Worm (Caenorhabditis elegans) whole organism, L2 larva: Measurements from ENCODE around the gene C50B8.6.

ENCODE experiments used
- C34F6.9 ChIP-seq: fragments of 150-350 bp; optimal IDR thresholded peaks from 2 replicates; lab custom pipeline; 2014; ENCODE audit warnings: missing biosample characterization, missing genetic modification characterization
- F13H6.1 ChIP-seq: sonication (generic microtip); optimal IDR thresholded peaks from 2 replicates; lab custom pipeline; 2016; ENCODE audit warnings: missing genetic modification characterization, missing compliant biosample characterization
- R02D3.7 ChIP-seq: fragments of 150-350 bp; optimal IDR thresholded peaks from 2 replicates; lab custom pipeline; 2014; ENCODE audit warnings: missing biosample characterization, missing genetic modification characterization
- Y55F3AM.14 ChIP-seq: fragments of 200-800 bp; sonication (Bioruptor generic); optimal IDR thresholded peaks from 2 replicates; lab custom pipeline; 2018; ENCODE audit warnings: mild to moderate bottlenecking, missing genetic modification characterization, missing compliant biosample characterization
- ZK546.5 ChIP-seq: sonication (generic microtip); optimal IDR thresholded peaks from 2 replicates; lab custom pipeline; 2017; ENCODE audit warnings: missing biosample characterization, missing genetic modification characterization
- aly-2 ChIP-seq: fragments of 150-350 bp; optimal IDR thresholded peaks from 2 replicates; lab custom pipeline; 2014; ENCODE audit warnings: missing biosample characterization, missing genetic modification characterization
- ama-1 ChIP-seq: fragments of 150-350 bp; optimal IDR thresholded peaks from 2 replicates; lab custom pipeline; 2018; ENCODE audit warnings: inconsistent platforms
- blmp-1 ChIP-seq: sonication (generic microtip); optimal IDR thresholded peaks from 2 replicates; lab custom pipeline; 2017; ENCODE audit warnings: missing genetic modification characterization, mild to moderate bottlenecking, missing compliant biosample characterization, antibody characterized with exemption, moderate library complexity; ENCODE audit not compliant: insufficient read depth
- ceh-16 ChIP-seq: fragments of 150-350 bp; optimal IDR thresholded peaks from 2 replicates; lab custom pipeline; 2014; ENCODE audit warnings: missing biosample characterization, missing genetic modification characterization
- crh-2 ChIP-seq: sonication (generic microtip); optimal IDR thresholded peaks from 2 replicates; lab custom pipeline; 2017; ENCODE audit warnings: missing biosample characterization, missing genetic modification characterization
- egl-27 ChIP-seq: sonication (generic microtip); optimal IDR thresholded peaks from 3 replicates; lab custom pipeline; 2017; ENCODE audit warnings: missing biosample characterization, missing genetic modification reagents, missing genetic modification characterization
- elt-1 ChIP-seq: fragments of 150-350 bp; optimal IDR thresholded peaks from 2 replicates; lab custom pipeline; 2014; ENCODE audit warnings: missing biosample characterization, missing genetic modification characterization
- fos-1 ChIP-seq: fragments of 150-350 bp; optimal IDR thresholded peaks from 2 replicates; lab custom pipeline; 2014; ENCODE audit warnings: missing biosample characterization, missing genetic modification characterization
- lin-11 ChIP-seq: fragments of 150-350 bp; sonication (generic microtip); optimal IDR thresholded peaks from 2 replicates; lab custom pipeline; 2014; ENCODE audit warnings: missing biosample characterization, missing genetic modification characterization, inconsistent platforms, mixed read lengths
- lin-13 ChIP-seq: fragments of 150-350 bp; optimal IDR thresholded peaks from 2 replicates; lab custom pipeline; 2014; ENCODE audit warnings: missing biosample characterization, missing genetic modification reagents, missing genetic modification characterization
- lin-39 ChIP-seq: fragments of 150-350 bp; optimal IDR thresholded peaks from 2 replicates; lab custom pipeline; 2014; ENCODE audit warnings: missing biosample characterization, missing genetic modification reagents, missing genetic modification characterization
- lsy-2 ChIP-seq, 2 experiments: fragments of 150-350 bp in 1 of 2; sonication (generic microtip) in 1 of 2; optimal IDR thresholded peaks; 2 replicates each; lab custom pipeline; 2014 to 2017; ENCODE audit warnings: missing biosample characterization in 2 of 2, missing genetic modification characterization in 2 of 2
- mab-5 ChIP-seq: fragments of 150-350 bp; optimal IDR thresholded peaks from 2 replicates; lab custom pipeline; 2014; ENCODE audit warnings: missing biosample characterization, missing genetic modification characterization
- mbf-1 ChIP-seq: sonication (generic microtip); optimal IDR thresholded peaks from 2 replicates; lab custom pipeline; 2017; ENCODE audit warnings: missing biosample characterization, missing genetic modification characterization
- mdl-1 ChIP-seq, 2 experiments: fragments of 150-350 bp in 1 of 2; sonication (generic microtip) in 1 of 2; optimal IDR thresholded peaks; 2 replicates each; lab custom pipeline; 2017; ENCODE audit warnings: missing biosample characterization in 2 of 2, missing genetic modification characterization in 2 of 2
- nhr-10 ChIP-seq: sonication (generic microtip); optimal IDR thresholded peaks from 2 replicates; lab custom pipeline; 2017; ENCODE audit warnings: missing biosample characterization, missing genetic modification characterization
- nhr-11 ChIP-seq: fragments of 150-350 bp; optimal IDR thresholded peaks from 2 replicates; lab custom pipeline; 2014; ENCODE audit warnings: missing biosample characterization, missing genetic modification characterization
- nhr-12 ChIP-seq: fragments of 150-350 bp; optimal IDR thresholded peaks from 2 replicates; lab custom pipeline; 2014; ENCODE audit warnings: missing biosample characterization, missing genetic modification characterization
- nhr-129 ChIP-seq: fragments of 150-350 bp; optimal IDR thresholded peaks from 2 replicates; lab custom pipeline; 2014; ENCODE audit warnings: missing biosample characterization, missing genetic modification characterization
- nhr-21 ChIP-seq: fragments of 150-350 bp; optimal IDR thresholded peaks from 2 replicates; lab custom pipeline; 2014; ENCODE audit warnings: missing biosample characterization, missing genetic modification characterization
- nhr-23 ChIP-seq: fragments of 150-350 bp; optimal IDR thresholded peaks from 2 replicates; lab custom pipeline; 2014; ENCODE audit warnings: missing biosample characterization, missing genetic modification reagents, missing genetic modification characterization
- nhr-6 ChIP-seq: fragments of 150-350 bp; optimal IDR thresholded peaks from 2 replicates; lab custom pipeline; 2014; ENCODE audit warnings: missing biosample characterization, missing genetic modification characterization
- sma-3 ChIP-seq: sonication (generic microtip); optimal IDR thresholded peaks from 2 replicates; lab custom pipeline; 2016; ENCODE audit warnings: missing genetic modification reagents, missing genetic modification characterization, missing compliant biosample characterization
- sma-9 ChIP-seq, 2 experiments: fragments of 150-350 bp in 1 of 2; sonication (generic microtip) in 1 of 2; optimal IDR thresholded peaks; 2 replicates each; lab custom pipeline; 2014 to 2016; ENCODE audit warnings: missing genetic modification characterization in 2 of 2, mild to moderate bottlenecking in 1 of 2, missing biosample characterization in 1 of 2, missing compliant biosample characterization in 1 of 2, missing genetic modification reagents in 1 of 2, moderate library complexity in 1 of 2
- snpc-4 ChIP-seq: fragments of 150-350 bp; optimal IDR thresholded peaks from 2 replicates; lab custom pipeline; 2014; ENCODE audit warnings: missing biosample characterization, missing genetic modification characterization
- unc-39 ChIP-seq: fragments of 150-350 bp; optimal IDR thresholded peaks from 2 replicates; lab custom pipeline; 2014; ENCODE audit warnings: missing biosample characterization, missing genetic modification characterization
- unc-55 ChIP-seq: fragments of 150-350 bp; sonication (generic microtip); optimal IDR thresholded peaks from 3 replicates; lab custom pipeline; 2014; ENCODE audit warnings: missing biosample characterization, missing genetic modification reagents, missing genetic modification characterization
- unc-62 ChIP-seq: fragments of 150-350 bp; optimal IDR thresholded peaks from 2 replicates; lab custom pipeline; 2014; ENCODE audit warnings: missing biosample characterization, missing genetic modification reagents, missing genetic modification characterization
- zag-1 ChIP-seq: fragments of 150-350 bp; optimal IDR thresholded peaks from 2 replicates; lab custom pipeline; 2014; ENCODE audit warnings: missing biosample characterization, missing genetic modification characterization
- ztf-1 ChIP-seq: fragments of 200-800 bp; sonication (Bioruptor generic); conservative IDR thresholded peaks from 2 replicates; pipeline ENCODE4 v1.3.6; 2022; ENCODE audit warnings: missing genetic modification characterization, missing compliant biosample characterization

Gene C50B8.6

ce11 chrV:13578637-13579036 is at the start of gene C50B8.6:
C50B8.6 (plus strand) TSS chrV:13578972.
- TF ChIP-seq ztf-1 (no peak), fos-1 (tag; lab: Kevin White, UChicago) (peak; percentile 60)

DNA sequence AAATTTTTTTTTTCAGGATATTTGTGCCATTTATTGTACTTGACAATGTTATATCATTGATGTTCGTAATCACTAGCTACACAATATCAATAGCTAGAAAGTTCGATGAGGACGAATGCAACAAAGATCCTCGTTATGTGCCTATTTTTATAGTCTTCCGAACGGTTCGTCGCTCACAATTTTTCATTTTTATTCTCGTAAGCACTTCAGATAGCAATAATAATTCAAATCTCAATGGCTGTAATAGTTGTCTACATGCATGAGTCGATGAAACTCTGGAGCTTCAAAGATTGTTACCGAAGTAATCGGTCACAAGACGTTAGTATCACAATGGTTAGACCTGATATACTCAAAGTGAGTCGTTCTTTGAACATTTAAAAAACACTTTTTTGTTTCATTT is 49.6 kb upstream of the C50B8.6 start:
- TF ChIP-seq nhr-129 (tag; lab: Kevin White, UChicago): peak; percentile 7
- no peak for TF ChIP-seq ztf-1
- TF ChIP-seq C34F6.9: no peak
- no peak for TF ChIP-seq unc-62

DNA sequence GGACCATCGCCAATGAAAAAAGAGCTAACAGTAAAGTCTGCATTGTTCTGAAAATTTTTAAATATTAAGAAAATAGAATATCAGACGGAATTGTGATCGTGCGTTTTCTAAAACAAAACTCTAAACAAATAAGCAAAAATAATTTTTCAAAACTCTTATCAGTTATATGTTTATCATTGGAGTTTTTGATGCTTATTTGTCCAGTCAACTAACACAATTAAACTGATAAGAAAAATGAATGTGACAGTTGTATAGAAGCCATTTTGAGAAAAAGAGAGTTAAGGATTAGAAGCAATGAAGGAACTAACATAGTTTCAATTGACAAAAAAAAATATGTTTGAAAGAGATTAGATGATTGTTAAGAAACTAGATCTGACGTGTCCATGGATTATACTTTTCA is 48.1 kb upstream of the C50B8.6 start, which contains the start of gene ttr-44:
TSS of gene ttr-44 (minus strand) at position 47 of the 400 bp plus-strand sequence.
- no peak for TF ChIP-seq nhr-21
- TF ChIP-seq aly-2 (tag; lab: Kevin White, UChicago): no peak
- peak; percentile 93 for TF ChIP-seq fos-1 (tag; lab: Kevin White, UChicago)
- no peak for TF ChIP-seq nhr-11 (tag; lab: Kevin White, UChicago)
- no peak for TF ChIP-seq nhr-12 (tag; lab: Kevin White, UChicago)
- TF ChIP-seq, all 48 proteins: peak for 1

DNA sequence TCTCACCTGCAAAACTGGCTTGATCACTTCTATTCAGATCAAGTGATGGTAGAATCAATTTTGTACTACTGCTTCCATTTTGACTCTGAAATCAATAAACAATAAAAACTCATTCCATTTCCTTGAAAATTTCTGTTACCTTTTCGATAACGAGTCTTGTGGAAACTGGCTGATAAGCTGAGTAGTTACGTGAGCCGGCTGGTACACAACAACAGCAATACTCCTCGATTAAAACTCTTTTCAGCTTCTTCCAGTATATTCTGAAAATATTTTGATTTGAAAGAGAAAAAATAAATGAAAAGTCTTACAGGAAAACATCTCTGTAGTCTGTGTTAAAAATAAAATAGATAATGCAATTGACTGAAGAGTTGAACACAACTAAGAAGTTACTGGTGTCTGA is 46.3 kb upstream of the C50B8.6 start:
- TF ChIP-seq unc-39 (tag; lab: Kevin White, UChicago) (no peak), C34F6.9 (no peak), nhr-11 (tag; lab: Kevin White, UChicago) (no peak), sma-9 (GFP tag; optimal IDR thresholded peaks at IDR 0.05; lab: Kevin White, UChicago) (no peak), sma-9 (tag; optimal IDR thresholded peaks at IDR 0.05; lab: Kevin White, UChicago) (no peak), mdl-1 (tag; optimal IDR thresholded peaks at IDR 0.05; lab: Kevin White, UChicago) (no peak), crh-2 (tag; lab: Kevin White, UChicago) (no peak), ztf-1 (no peak), ama-1 (no peak), ceh-16 (tag; lab: Kevin White, UChicago) (no peak), nhr-12 (tag; lab: Kevin White, UChicago) (no peak), R02D3.7 (tag; lab: Kevin White, UChicago) (no peak), ZK546.5 (tag; lab: Kevin White, UChicago) (no peak), nhr-23 (tag; lab: Kevin White, UChicago) (no peak), nhr-6 (tag; lab: Kevin White, UChicago) (no peak), lin-39 (tag; lab: Kevin White, UChicago) (no peak), blmp-1 (no peak), sma-3 (no peak), lsy-2 (tag; optimal IDR thresholded peaks at IDR 0.05; lab: Kevin White, UChicago) (no peak), zag-1 (no peak), mab-5 (tag; lab: Kevin White, UChicago) (no peak)

ce11 chrV:13536058-13536579 is 42.7 kb upstream of the C50B8.6 start, which contains the start of gene frpr-5:
frpr-5 (minus strand) TSS chrV:13536108.
- no peak for TF ChIP-seq nhr-21
- no peak for TF ChIP-seq unc-62
- no peak for TF ChIP-seq F13H6.1 (tag; lab: Kevin White, UChicago)
- TF ChIP-seq nhr-6 (tag; lab: Kevin White, UChicago): no peak
- TF ChIP-seq lin-13 (GFP tag; lab: Kevin White, UChicago): no peak
- no peak for TF ChIP-seq Y55F3AM.14 (GFP tag; lab: Kevin White, UChicago)
- no peak for TF ChIP-seq elt-1 (tag; lab: Kevin White, UChicago)
- no peak for TF ChIP-seq lin-11 (tag; lab: Kevin White, UChicago)
- no peak for TF ChIP-seq snpc-4 (tag; lab: Kevin White, UChicago)
- TF ChIP-seq unc-55 (GFP tag; lab: Kevin White, UChicago): no peak
- TF ChIP-seq egl-27: no peak
- TF ChIP-seq lin-39 (tag; lab: Kevin White, UChicago): no peak
- no peak for TF ChIP-seq crh-2 (tag; lab: Kevin White, UChicago)
- TF ChIP-seq nhr-23 (tag; lab: Kevin White, UChicago): no peak
- TF ChIP-seq mbf-1 (tag; lab: Kevin White, UChicago): no peak
- no peak for TF ChIP-seq blmp-1
- TF ChIP-seq ztf-1: no peak
- TF ChIP-seq nhr-10 (tag; lab: Kevin White, UChicago): no peak
- TF ChIP-seq, all 48 proteins: peak for 0
